Fruit fly (Drosophila melanogaster): ENCODE results near the gene Dab.
A peak's percentile ranks its signal among the peaks of the same experiment; 100 is the strongest.

Gene Dab

DNA sequence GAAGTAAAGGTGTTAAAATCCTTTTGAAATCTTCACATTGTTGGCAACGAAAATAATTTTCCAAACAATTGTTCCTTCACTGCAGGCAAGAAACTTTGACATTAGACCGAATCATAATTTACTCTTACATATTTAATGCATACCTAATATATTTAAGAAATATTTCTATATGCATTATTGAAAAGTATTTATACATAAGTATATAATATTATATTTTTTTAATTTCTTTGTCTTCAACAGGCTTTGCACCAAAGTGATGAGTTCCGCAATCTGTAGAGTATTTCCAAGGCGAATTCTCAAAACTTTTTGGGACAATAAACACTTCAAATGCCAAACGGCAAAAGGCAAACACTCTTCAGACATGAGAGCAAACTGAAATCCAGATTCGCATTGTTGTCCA, 14.9 kb upstream of the Dab start (continued):
- TF ChIP-seq CG10462 (GFP tag; optimal IDR thresholded peaks at IDR 0.05) (no peak), ems (GFP tag; optimal IDR thresholded peaks at IDR 0.05) (no peak), Sin3A (optimal IDR thresholded peaks at IDR 0.05) (no peak), gro (GFP tag; optimal IDR thresholded peaks at IDR 0.05) (no peak), lmd (GFP tag; IDR thresholded peaks at IDR 0.05) (0 out of 2 replicates have a peak, but pooled peaks have one; percentile 29), sens (GFP tag) (no peak), danr (GFP tag; IDR thresholded peaks at IDR 0.05) (0 out of 2 replicates have a peak, but pooled peaks have one; percentile 16), CG17186 (GFP tag; optimal IDR thresholded peaks at IDR 0.05) (no peak), CG11696 (GFP tag; IDR thresholded peaks at IDR 0.05) (no peak), dmrt99B (tag; optimal IDR thresholded peaks at IDR 0.05) (peak; percentile 71), CG31365 (tag; optimal IDR thresholded peaks at IDR 0.05) (no peak), CG12299 (tag; optimal IDR thresholded peaks at IDR 0.05) (no peak), exex (tag; optimal IDR thresholded peaks at IDR 0.05) (no peak), CG33213 (GFP tag; optimal IDR thresholded peaks at IDR 0.05) (no peak), CG10565 (GFP tag; optimal IDR thresholded peaks at IDR 0.05) (no peak), CG34224 (GFP tag; IDR thresholded peaks at IDR 0.05; ENCODE audit: partially characterized antibody) (no peak), Mad (GFP tag; optimal IDR thresholded peaks at IDR 0.05) (no peak), CG34376 (GFP tag; optimal IDR thresholded peaks at IDR 0.05) (no peak), Stat92E (GFP tag; optimal IDR thresholded peaks at IDR 0.05) (no peak), CG17359 (tag; optimal IDR thresholded peaks at IDR 0.05) (peak; percentile 75), trh (GFP tag; optimal IDR thresholded peaks at IDR 0.05) (no peak), MESR4 (GFP tag; optimal IDR thresholded peaks at IDR 0.05) (no peak), Meics (GFP tag; optimal IDR thresholded peaks at IDR 0.05) (peak; percentile 27), Doc2 (GFP tag; IDR thresholded peaks at IDR 0.05) (no peak), ro (GFP tag; IDR thresholded peaks at IDR 0.05) (no peak), Nf-YB (GFP tag; optimal IDR thresholded peaks at IDR 0.05) (no peak), cad (GFP tag; optimal IDR thresholded peaks at IDR 0.05) (no peak), grau (tag; optimal IDR thresholded peaks at IDR 0.05) (peak; percentile 55), Kr (GFP tag; optimal IDR thresholded peaks at IDR 0.05) (no peak), CG1832 (GFP tag; optimal IDR thresholded peaks at IDR 0.05) (no peak), Dp (GFP tag; optimal IDR thresholded peaks at IDR 0.05) (no peak), cas (GFP tag; IDR thresholded peaks at IDR 0.05) (no peak), CG14667 (GFP tag; IDR thresholded peaks at IDR 0.05) (no peak), dm (GFP tag; optimal IDR thresholded peaks at IDR 0.05) (no peak), D (optimal IDR thresholded peaks at IDR 0.05) (no peak), D (GFP tag; optimal IDR thresholded peaks at IDR 0.05) (no peak), knrl (GFP tag; IDR thresholded peaks at IDR 0.05; ENCODE audit: partially characterized antibody) (no peak), otp (GFP tag; IDR thresholded peaks at IDR 0.05) (no peak), CG11398 (GFP tag; optimal IDR thresholded peaks at IDR 0.05) (no peak), CG30403 (GFP tag; optimal IDR thresholded peaks at IDR 0.05) (peak; percentile 42), rib (GFP tag; IDR thresholded peaks at IDR 0.05) (no peak), Neu2 (GFP tag; optimal IDR thresholded peaks at IDR 0.05; ENCODE audit: borderline replicate concordance) (no peak), CG10321 (GFP tag; IDR thresholded peaks at IDR 0.05) (no peak), disco-r (GFP tag; optimal IDR thresholded peaks at IDR 0.05) (no peak), CG17802 (tag; optimal IDR thresholded peaks at IDR 0.05) (no peak), pfk (GFP tag; optimal IDR thresholded peaks at IDR 0.05) (no peak), peb (GFP tag; IDR thresholded peaks at IDR 0.05) (no peak), wor (GFP tag; IDR thresholded peaks at IDR 0.05) (0 out of 2 replicates have a peak, but pooled peaks have one; percentile 18), CoRest (tag; optimal IDR thresholded peaks at IDR 0.05) (peak; percentile 37), CG11723 (GFP tag; optimal IDR thresholded peaks at IDR 0.05) (no peak), CG31441 (GFP tag; IDR thresholded peaks at IDR 0.05) (peak; percentile 57), CG10979 (tag; optimal IDR thresholded peaks at IDR 0.05) (peak; percentile 49)
